Fruit fly (Drosophila melanogaster) whole organism, embryonic: Measurements from ENCODE around the gene spd-2.

ENCODE experiments used
- Adf1 ChIP-seq: fragments of 200-800 bp; sonication (Bioruptor generic); IDR thresholded peaks from 2 replicates; pipeline ENCODE4 v1.3.6; 2022; ENCODE audit warnings: missing biosample characterization, missing genetic modification characterization
- CG10321 ChIP-seq: fragments of 200-800 bp; sonication (Bioruptor generic); IDR thresholded peaks from 2 replicates; pipeline ENCODE4 v1.3.6; 2022; ENCODE audit warnings: missing biosample characterization, missing genetic modification characterization
- CG10366 ChIP-seq: fragments of 200-800 bp; sonication (Bioruptor generic); IDR thresholded peaks from 2 replicates; pipeline ENCODE4 v1.3.6; 2022; ENCODE audit warnings: missing biosample characterization, missing genetic modification characterization
- CG12659 ChIP-seq: fragments of 200-800 bp; sonication (Bioruptor generic); optimal IDR thresholded peaks from 3 replicates; lab custom pipeline; 2017; ENCODE audit warnings: mild to moderate bottlenecking, missing biosample characterization, missing genetic modification reagents, missing genetic modification characterization
- CG13424 ChIP-seq: fragments of 200-800 bp; sonication (Bioruptor generic); optimal IDR thresholded peaks from 2 replicates; lab custom pipeline; 2019; ENCODE audit warnings: missing biosample characterization, mild to moderate bottlenecking, missing genetic modification characterization, moderate library complexity
- CG13624 ChIP-seq: fragments of 200-800 bp; sonication (Bioruptor generic); optimal IDR thresholded peaks from 2 replicates; lab custom pipeline; 2016; ENCODE audit warnings: missing biosample characterization, missing genetic modification characterization
- CG1529 ChIP-seq: fragments of 200-800 bp; sonication (Bioruptor generic); optimal IDR thresholded peaks from 3 replicates; lab custom pipeline; 2018; ENCODE audit warnings: missing biosample characterization, missing genetic modification characterization
- CG17328 ChIP-seq: fragments of 200-800 bp; sonication (Bioruptor generic); IDR thresholded peaks from 2 replicates; pipeline ENCODE4 v1.3.6; 2022; ENCODE audit warnings: missing biosample characterization, missing genetic modification characterization
- CG17359 ChIP-seq: fragments of 200-800 bp; sonication (Bioruptor generic); optimal IDR thresholded peaks from 3 replicates; lab custom pipeline; 2018; ENCODE audit warnings: missing biosample characterization, mild to moderate bottlenecking, missing genetic modification characterization, moderate library complexity
- CG17361 ChIP-seq: fragments of 200-800 bp; sonication (Bioruptor generic); IDR thresholded peaks from 3 replicates; pipeline ENCODE4 v1.3.6; 2022; ENCODE audit warnings: missing biosample characterization, missing genetic modification characterization
- CG31224 ChIP-seq: fragments of 200-800 bp; sonication (Bioruptor generic); IDR thresholded peaks from 2 replicates; pipeline ENCODE4 v1.3.6; 2022; ENCODE audit warnings: missing biosample characterization, missing genetic modification characterization
- CG31441 ChIP-seq: fragments of 200-800 bp; sonication (Bioruptor generic); IDR thresholded peaks from 2 replicates; pipeline ENCODE4 v1.3.6; 2022; ENCODE audit warnings: missing biosample characterization, missing genetic modification characterization
- CG42726 ChIP-seq: fragments of 200-800 bp; sonication (Bioruptor generic); IDR thresholded peaks from 2 replicates; pipeline ENCODE4 v1.3.6; 2022; ENCODE audit warnings: missing biosample characterization, missing genetic modification characterization; ENCODE audit not compliant: partially characterized antibody
- CG4328 ChIP-seq: fragments of 200-800 bp; sonication (Bioruptor generic); optimal IDR thresholded peaks from 3 replicates; lab custom pipeline; 2017; ENCODE audit warnings: missing biosample characterization, missing genetic modification reagents, missing genetic modification characterization
- CG4820 ChIP-seq: fragments of 200-800 bp; sonication (Bioruptor generic); optimal IDR thresholded peaks from 3 replicates; lab custom pipeline; 2016; ENCODE audit warnings: missing biosample characterization, missing genetic modification characterization
- CG6854 ChIP-seq: fragments of 200-800 bp; sonication (Bioruptor generic); optimal IDR thresholded peaks from 3 replicates; lab custom pipeline; 2017; ENCODE audit warnings: missing biosample characterization, mild to moderate bottlenecking, missing genetic modification characterization
- CG7357 ChIP-seq: fragments of 200-800 bp; sonication (Bioruptor generic); IDR thresholded peaks from 3 replicates; pipeline ENCODE4 v1.3.6; 2022; ENCODE audit warnings: missing biosample characterization, missing genetic modification characterization
- CG9215 ChIP-seq: fragments of 200-800 bp; sonication (Bioruptor generic); IDR thresholded peaks from 2 replicates; pipeline ENCODE4 v1.3.6; 2022; ENCODE audit warnings: missing biosample characterization, missing genetic modification characterization
- D19A ChIP-seq: fragments of 200-800 bp; optimal IDR thresholded peaks from 3 replicates; lab custom pipeline; 2019; ENCODE audit warnings: missing biosample characterization, mild to moderate bottlenecking, missing genetic modification characterization, moderate library complexity
- Dip3 ChIP-seq: fragments of 200-800 bp; sonication (Bioruptor generic); optimal IDR thresholded peaks from 3 replicates; lab custom pipeline; 2016; ENCODE audit warnings: missing biosample characterization, missing genetic modification characterization
- E2f2 ChIP-seq: fragments of 200-800 bp; sonication (Bioruptor generic); IDR thresholded peaks from 2 replicates; pipeline ENCODE4 v1.3.6; 2022; ENCODE audit warnings: missing biosample characterization, missing genetic modification characterization
- HHEX ChIP-seq: fragments of 200-800 bp; sonication (Bioruptor generic); optimal IDR thresholded peaks from 3 replicates; lab custom pipeline; 2017; ENCODE audit warnings: missing biosample characterization, mild to moderate bottlenecking, missing genetic modification characterization, missing genetic modification reagents
- NFAT ChIP-seq: fragments of 200-800 bp; sonication (Bioruptor generic); IDR thresholded peaks from 2 replicates; pipeline ENCODE4 v1.3.6; 2022; ENCODE audit warnings: missing biosample characterization, missing genetic modification characterization
- Nf-YB ChIP-seq: fragments of 200-800 bp; sonication (Bioruptor generic); optimal IDR thresholded peaks from 3 replicates; lab custom pipeline; 2019; ENCODE audit warnings: missing biosample characterization, mild to moderate bottlenecking, missing genetic modification characterization, moderate library complexity
- Oaz ChIP-seq: fragments of 200-800 bp; sonication (Bioruptor generic); IDR thresholded peaks from 2 replicates; pipeline ENCODE4 v1.3.6; 2022; ENCODE audit warnings: missing biosample characterization, missing genetic modification characterization
- Opbp ChIP-seq: fragments of 200-800 bp; sonication (Bioruptor generic); IDR thresholded peaks from 3 replicates; pipeline ENCODE4 v1.3.6; 2022; ENCODE audit warnings: missing biosample characterization, missing genetic modification characterization; ENCODE audit not compliant: partially characterized antibody
- PHDP ChIP-seq: fragments of 200-800 bp; sonication (Bioruptor generic); optimal IDR thresholded peaks from 3 replicates; lab custom pipeline; 2018; ENCODE audit warnings: missing biosample characterization, mild to moderate bottlenecking, missing genetic modification characterization, moderate library complexity
- Vsx1 ChIP-seq: fragments of 200-800 bp; sonication (Bioruptor generic); optimal IDR thresholded peaks from 2 replicates; lab custom pipeline; 2017; ENCODE audit warnings: missing biosample characterization, mild to moderate bottlenecking, missing genetic modification characterization, missing genetic modification reagents
- Xbp1 ChIP-seq: fragments of 200-800 bp; sonication (Bioruptor generic); optimal IDR thresholded peaks from 3 replicates; lab custom pipeline; 2016; ENCODE audit warnings: missing biosample characterization, mild to moderate bottlenecking, missing genetic modification characterization
- caup ChIP-seq: fragments of 200-800 bp; sonication (Bioruptor generic); optimal IDR thresholded peaks from 3 replicates; lab custom pipeline; 2017; ENCODE audit warnings: missing biosample characterization, mild to moderate bottlenecking, missing genetic modification characterization, moderate library complexity; ENCODE audit not compliant: severe bottlenecking
- crol ChIP-seq: fragments of 200-800 bp; sonication (Bioruptor generic); IDR thresholded peaks from 2 replicates; pipeline ENCODE4 v1.3.6; 2022; ENCODE audit warnings: missing biosample characterization, missing genetic modification characterization
- dpn ChIP-seq, 2 experiments: fragments of 200-800 bp; sonication (Bioruptor generic); optimal IDR thresholded peaks; 3 replicates each; lab custom pipeline; 2016; ENCODE audit warnings: missing biosample characterization in 2 of 2, missing genetic modification characterization in 2 of 2
- emc ChIP-seq: fragments of 200-800 bp; sonication (Bioruptor generic); optimal IDR thresholded peaks from 2 replicates; lab custom pipeline; 2016; ENCODE audit warnings: missing biosample characterization, missing genetic modification characterization
- ems ChIP-seq: fragments of 200-800 bp; sonication (Bioruptor generic); optimal IDR thresholded peaks from 3 replicates; lab custom pipeline; 2016; ENCODE audit warnings: missing biosample characterization, missing genetic modification characterization
- eve ChIP-seq, 2 experiments: fragments of >200 bp; optimal IDR thresholded peaks; 2 replicates each; lab custom pipeline; 2017; ENCODE audit warnings: missing biosample characterization in 2 of 2, missing genetic modification characterization in 2 of 2
- hth ChIP-seq: fragments of >200 bp; optimal IDR thresholded peaks from 2 replicates; lab custom pipeline; 2017; ENCODE audit warnings: inconsistent platforms
- kay ChIP-seq: fragments of 200-800 bp; sonication (Bioruptor generic); optimal IDR thresholded peaks from 2 replicates; lab custom pipeline; 2016; ENCODE audit warnings: missing biosample characterization, missing genetic modification characterization
- lmd ChIP-seq: fragments of 200-800 bp; sonication (Bioruptor generic); IDR thresholded peaks from 2 replicates; pipeline ENCODE4 v1.3.6; 2022; ENCODE audit warnings: missing biosample characterization, missing genetic modification characterization
- mam ChIP-seq: fragments of 200-800 bp; sonication (Bioruptor generic); optimal IDR thresholded peaks from 3 replicates; lab custom pipeline; 2016; ENCODE audit warnings: missing biosample characterization, missing genetic modification characterization
- nau ChIP-seq: fragments of 200-800 bp; sonication (Bioruptor generic); optimal IDR thresholded peaks from 3 replicates; lab custom pipeline; 2017; ENCODE audit warnings: missing biosample characterization, mild to moderate bottlenecking, missing genetic modification characterization, missing genetic modification reagents
- org-1 ChIP-seq: fragments of 200-800 bp; sonication (Bioruptor generic); optimal IDR thresholded peaks from 2 replicates; lab custom pipeline; 2017; ENCODE audit warnings: missing biosample characterization, missing genetic modification characterization
- pum ChIP-seq: fragments of 200-800 bp; sonication (Bioruptor generic); optimal IDR thresholded peaks from 2 replicates; lab custom pipeline; 2016; ENCODE audit warnings: missing biosample characterization, missing genetic modification characterization
- ranshi ChIP-seq: fragments of 200-800 bp; sonication (Bioruptor generic); IDR thresholded peaks from 2 replicates; pipeline ENCODE4 v1.3.6; 2022; ENCODE audit warnings: missing biosample characterization, missing genetic modification characterization
- row ChIP-seq: fragments of 200-800 bp; sonication (Bioruptor generic); IDR thresholded peaks from 3 replicates; pipeline ENCODE4 v1.3.6; 2022; ENCODE audit warnings: missing biosample characterization, missing genetic modification characterization
- shn ChIP-seq: fragments of 200-800 bp; sonication (Bioruptor generic); optimal IDR thresholded peaks from 3 replicates; lab custom pipeline; 2016; ENCODE audit warnings: missing biosample characterization, missing genetic modification characterization
- sim ChIP-seq: fragments of 200-800 bp; sonication (Bioruptor generic); IDR thresholded peaks from 2 replicates; pipeline ENCODE4 v1.3.6; 2022; ENCODE audit warnings: missing biosample characterization, missing genetic modification characterization
- slp2 ChIP-seq: fragments of 200-800 bp; sonication (Bioruptor generic); optimal IDR thresholded peaks from 2 replicates; lab custom pipeline; 2016; ENCODE audit warnings: missing biosample characterization, missing genetic modification characterization
- stwl ChIP-seq: fragments of 200-800 bp; sonication (Bioruptor generic); optimal IDR thresholded peaks from 3 replicates; lab custom pipeline; 2018; ENCODE audit warnings: missing biosample characterization, mild to moderate bottlenecking, missing genetic modification characterization, moderate library complexity
- trem ChIP-seq: fragments of 200-800 bp; optimal IDR thresholded peaks from 3 replicates; lab custom pipeline; 2019; ENCODE audit warnings: missing biosample characterization, mild to moderate bottlenecking, missing genetic modification characterization, moderate library complexity
- zen ChIP-seq: fragments of 200-800 bp; sonication (Bioruptor generic); optimal IDR thresholded peaks from 3 replicates; lab custom pipeline; 2018; ENCODE audit warnings: missing biosample characterization, mild to moderate bottlenecking, missing genetic modification characterization, moderate library complexity

The spd-2 gene

DNA sequence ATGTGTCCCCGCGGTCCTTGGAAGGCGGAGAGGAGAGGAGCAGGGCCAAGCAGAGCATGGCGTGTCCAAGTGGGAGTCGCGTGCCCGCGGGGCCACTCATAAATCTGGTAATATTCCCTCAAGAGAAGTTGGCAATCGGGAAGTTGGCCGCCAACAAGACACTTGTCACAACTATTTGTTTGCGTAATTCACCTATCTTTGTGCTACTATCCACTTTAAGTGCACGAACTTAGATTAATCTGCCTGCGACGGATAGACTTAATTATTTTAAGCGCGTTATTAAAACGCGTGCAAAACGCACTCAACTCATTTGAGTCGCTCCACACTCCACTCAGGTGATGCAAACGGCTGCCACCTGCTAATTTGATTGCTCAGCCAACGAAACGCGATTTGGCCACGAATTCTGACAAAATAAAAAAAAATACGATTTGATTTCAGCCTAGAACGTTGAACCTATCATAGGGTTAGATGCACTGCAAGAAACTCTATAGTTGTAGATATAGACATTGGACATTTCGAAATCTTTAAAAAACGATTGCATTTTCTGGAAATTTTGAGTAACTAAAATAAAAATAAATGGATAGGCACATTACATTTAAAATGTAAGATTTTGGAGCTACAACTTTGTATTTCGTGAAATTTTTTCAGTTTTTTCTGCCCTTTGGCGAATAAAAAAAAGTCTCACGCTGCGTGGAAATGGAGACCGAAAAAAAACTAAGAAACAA, 23.6 kb downstream of the spd-2 start (continued):
- TF ChIP-seq emc (GFP tag; lab: Kevin White, UChicago): no peak
- TF ChIP-seq CG17359 (tag; lab: Kevin White, UChicago): peak; percentile 28
- peak; percentile 75 for TF ChIP-seq row
- peak; percentile 2 for TF ChIP-seq CG6854 (GFP tag; lab: Kevin White, UChicago)
- TF ChIP-seq CG4820 (GFP tag; lab: Kevin White, UChicago): peak; percentile 11
- no peak for TF ChIP-seq CG4328 (GFP tag; lab: Kevin White, UChicago)
- TF ChIP-seq stwl: no peak
- peak; percentile 22 for TF ChIP-seq nau
- no peak for TF ChIP-seq crol (GFP tag; lab: Robert Waterston, UW)
- TF ChIP-seq org-1 (GFP tag; lab: Kevin White, UChicago): no peak
- TF ChIP-seq CG10321 (GFP tag; lab: Robert Waterston, UW): no peak
- peak; percentile 17 for TF ChIP-seq kay (GFP tag; lab: Kevin White, UChicago)
- TF ChIP-seq CG13424 (tag; lab: Kevin White, UChicago): peak; percentile 42
- no peak for TF ChIP-seq Opbp (GFP tag; lab: Robert Waterston, UW)
- 0 out of 2 replicates have a peak, but pooled peaks have one; percentile 25 for TF ChIP-seq CG17328
- no peak for TF ChIP-seq zen (tag; lab: Kevin White, UChicago)
- peak; percentile 50 for TF ChIP-seq mam
- TF ChIP-seq hth (lab: Kevin White, UChicago): no peak
- TF ChIP-seq lmd (GFP tag; lab: Robert Waterston, UW): peak; percentile 75
- TF ChIP-seq ems (GFP tag; lab: Kevin White, UChicago): peak; percentile 46
- peak; percentile 61 for TF ChIP-seq CG13624 (GFP tag; lab: Kevin White, UChicago)
- no peak for TF ChIP-seq sim (GFP tag; lab: Robert Waterston, UW)
- TF ChIP-seq Dip3 (GFP tag; lab: Kevin White, UChicago): peak; percentile 8
- peak in 1 of 2 experiments; percentile 45 for TF ChIP-seq eve (GFP tag; optimal IDR thresholded peaks at IDR 0.05; lab: Kevin White, UChicago)
- peak; percentile 36 for TF ChIP-seq HHEX
- peak; percentile 33; the same call in 1 of the 2 replicates for TF ChIP-seq Adf1 (GFP tag; lab: Robert Waterston, UW)
- TF ChIP-seq caup: peak; percentile 45
- TF ChIP-seq Nf-YB (GFP tag; lab: Kevin White, UChicago): peak; percentile 3
- peak; percentile 36 for TF ChIP-seq pum (GFP tag; lab: Kevin White, UChicago)
- no peak for TF ChIP-seq Oaz
- TF ChIP-seq CG42726 (GFP tag; lab: Robert Waterston, UW): no peak
- peak; percentile 2 for TF ChIP-seq trem (tag; lab: Kevin White, UChicago)
- no peak for TF ChIP-seq NFAT (GFP tag; lab: Robert Waterston, UW)
- 0 out of 2 replicates have a peak, but pooled peaks have one; percentile 12 for TF ChIP-seq CG10366 (GFP tag; lab: Robert Waterston, UW)
- peak; percentile 65 for TF ChIP-seq PHDP
- TF ChIP-seq dpn (GFP tag; optimal IDR thresholded peaks at IDR 0.05; lab: Kevin White, UChicago): peak; percentile 57 to 61
- TF ChIP-seq ranshi: peak; percentile 56; the same call in 1 of the 2 replicates
- peak; percentile 49 for TF ChIP-seq slp2 (GFP tag; lab: Kevin White, UChicago)
- TF ChIP-seq CG9215 (GFP tag; lab: Robert Waterston, UW): no peak
- TF ChIP-seq E2f2 (GFP tag; lab: Robert Waterston, UW): peak; percentile 43
- TF ChIP-seq CG1529: no peak
- peak; percentile 51; the same call in 1 of the 3 replicates for TF ChIP-seq CG17361 (GFP tag; lab: Robert Waterston, UW)
- TF ChIP-seq D19A (tag; lab: Kevin White, UChicago): peak; percentile 12
- TF ChIP-seq shn (GFP tag; lab: Kevin White, UChicago): peak; percentile 29
- peak; percentile 4 for TF ChIP-seq Vsx1 (GFP tag; lab: Kevin White, UChicago)
- TF ChIP-seq CG31441 (GFP tag; lab: Robert Waterston, UW): peak; percentile 30; the same call in 1 of the 2 replicates
- peak; percentile 15; the same call in 1 of the 2 replicates for TF ChIP-seq CG31224 (GFP tag; lab: Robert Waterston, UW)
- peak; percentile 52; the same call in 2 of the 3 replicates for TF ChIP-seq CG7357 (GFP tag; lab: Robert Waterston, UW)
- TF ChIP-seq Xbp1 (GFP tag; lab: Kevin White, UChicago): peak; percentile 56
- peak; percentile 53 for TF ChIP-seq CG12659
